Worm (Caenorhabditis elegans): ENCODE results near the gene bet-2.

The bet-2 gene

ce11 chrX:10568385-10569149 lies 506 bp upstream of the bet-2 start (continued):
- TF ChIP-seq ztf-11 (tag; optimal IDR thresholded peaks at IDR 0.05): peak; percentile 81
- peak; percentile 92 for TF ChIP-seq sem-4 (tag; optimal IDR thresholded peaks at IDR 0.05)
- TF ChIP-seq egl-27 (tag; optimal IDR thresholded peaks at IDR 0.05): peak; percentile 93
- peak; percentile 33 for TF ChIP-seq lin-39 (tag; optimal IDR thresholded peaks at IDR 0.05)
- TF ChIP-seq nhr-21 (tag; optimal IDR thresholded peaks at IDR 0.05): peak; percentile 95
- TF ChIP-seq dmd-4 (tag; optimal IDR thresholded peaks at IDR 0.05): no peak
- peak; percentile 87 for TF ChIP-seq Y55F3AM.14 (GFP tag; optimal IDR thresholded peaks at IDR 0.05)
- no peak for TF ChIP-seq nhr-12 (tag; optimal IDR thresholded peaks at IDR 0.05)
- peak; percentile 64 to 88 for TF ChIP-seq lsy-2 (tag; optimal IDR thresholded peaks at IDR 0.05)
- no peak for TF ChIP-seq nhr-23 (tag; optimal IDR thresholded peaks at IDR 0.05)
- peak; percentile 94 for TF ChIP-seq unc-55 (GFP tag; optimal IDR thresholded peaks at IDR 0.05)
- peak; percentile 88 for TF ChIP-seq mab-5 (tag; optimal IDR thresholded peaks at IDR 0.05)
- peak; percentile 96 for TF ChIP-seq sma-3 (GFP tag; optimal IDR thresholded peaks at IDR 0.05)
- TF ChIP-seq nhr-77 (tag; optimal IDR thresholded peaks at IDR 0.05): peak; percentile 28
- no peak for TF ChIP-seq elt-3 (tag; optimal IDR thresholded peaks at IDR 0.05)
- peak; percentile 41 for TF ChIP-seq ceh-82 (tag; optimal IDR thresholded peaks at IDR 0.05)
- TF ChIP-seq nhr-25 (tag; optimal IDR thresholded peaks at IDR 0.05): peak; percentile 93
- peak; percentile 96 for TF ChIP-seq crh-2 (tag; optimal IDR thresholded peaks at IDR 0.05)
- TF ChIP-seq unc-62 (GFP tag; optimal IDR thresholded peaks at IDR 0.05): peak; percentile 31
- peak; percentile 96 for TF ChIP-seq peb-1 (tag; optimal IDR thresholded peaks at IDR 0.05)
- TF ChIP-seq ceh-16 (tag; optimal IDR thresholded peaks at IDR 0.05): peak; percentile 89
- no peak for TF ChIP-seq R02D3.7 (tag; optimal IDR thresholded peaks at IDR 0.05)
- peak; percentile 8 for TF ChIP-seq mbf-1 (tag; optimal IDR thresholded peaks at IDR 0.05)
- TF ChIP-seq nhr-6 (tag; optimal IDR thresholded peaks at IDR 0.05): peak; percentile 89
- peak; percentile 100 for TF ChIP-seq F13H6.1 (tag; optimal IDR thresholded peaks at IDR 0.05)
- peak; percentile 95 for TF ChIP-seq sma-9 (GFP tag; optimal IDR thresholded peaks at IDR 0.05)
- no peak for TF ChIP-seq sma-9 (tag; optimal IDR thresholded peaks at IDR 0.05)
- peak; percentile 67 for TF ChIP-seq gmeb-1 (tag; optimal IDR thresholded peaks at IDR 0.05)

- TF ChIP-seq elt-1 (tag; optimal IDR thresholded peaks at IDR 0.05) (no peak), zag-1 (tag; optimal IDR thresholded peaks at IDR 0.05) (peak; percentile 21), elt-3 (tag; optimal IDR thresholded peaks at IDR 0.05) (no peak), nhr-237 (tag; optimal IDR thresholded peaks at IDR 0.05) (no peak), R02D3.7 (tag; optimal IDR thresholded peaks at IDR 0.05) (no peak), Y55F3AM.14 (GFP tag; optimal IDR thresholded peaks at IDR 0.05) (no peak), unc-55 (GFP tag; optimal IDR thresholded peaks at IDR 0.05) (peak; percentile 93), gmeb-1 (tag; optimal IDR thresholded peaks at IDR 0.05) (peak; percentile 22), nhr-6 (tag; optimal IDR thresholded peaks at IDR 0.05) (peak; percentile 54), mab-5 (tag; optimal IDR thresholded peaks at IDR 0.05) (no peak), aly-2 (tag; optimal IDR thresholded peaks at IDR 0.05) (no peak), nhr-21 (tag; optimal IDR thresholded peaks at IDR 0.05) (peak; percentile 38), sem-4 (tag; optimal IDR thresholded peaks at IDR 0.05) (peak; percentile 25), nhr-23 (tag; optimal IDR thresholded peaks at IDR 0.05) (no peak), skn-1 (tag; optimal IDR thresholded peaks at IDR 0.05) (no peak), lin-11 (tag; optimal IDR thresholded peaks at IDR 0.05) (no peak), dmd-4 (tag; optimal IDR thresholded peaks at IDR 0.05) (no peak), nhr-12 (tag; optimal IDR thresholded peaks at IDR 0.05) (no peak), sma-3 (GFP tag; optimal IDR thresholded peaks at IDR 0.05) (peak; percentile 54), egl-27 (tag; optimal IDR thresholded peaks at IDR 0.05) (no peak), mbf-1 (tag; optimal IDR thresholded peaks at IDR 0.05) (no peak), F13H6.1 (tag; optimal IDR thresholded peaks at IDR 0.05) (no peak), nhr-129 (tag; optimal IDR thresholded peaks at IDR 0.05) (peak; percentile 89), ztf-1 (GFP tag; conservative IDR thresholded peaks at IDR 0.05) (no peak), C34F6.9 (tag; optimal IDR thresholded peaks at IDR 0.05) (peak; percentile 92), lin-13 (GFP tag; optimal IDR thresholded peaks at IDR 0.05) (peak; percentile 16), nhr-77 (tag; optimal IDR thresholded peaks at IDR 0.05) (no peak), unc-62 (GFP tag; optimal IDR thresholded peaks at IDR 0.05) (no peak), blmp-1 (tag; optimal IDR thresholded peaks at IDR 0.05; ENCODE audit: insufficient read depth) (peak; percentile 38), ZK546.5 (tag; optimal IDR thresholded peaks at IDR 0.05) (no peak), ztf-4 (tag; optimal IDR thresholded peaks at IDR 0.05) (no peak), snpc-4 (tag; optimal IDR thresholded peaks at IDR 0.05) (peak; percentile 9), crh-2 (tag; optimal IDR thresholded peaks at IDR 0.05) (peak; percentile 77), ceh-16 (tag; optimal IDR thresholded peaks at IDR 0.05) (no peak), peb-1 (tag; optimal IDR thresholded peaks at IDR 0.05) (no peak), ama-1 (optimal IDR thresholded peaks at IDR 0.05) (no peak), fos-1 (tag; optimal IDR thresholded peaks at IDR 0.05) (peak; percentile 73), sma-9 (GFP tag; optimal IDR thresholded peaks at IDR 0.05) (peak; percentile 78), sma-9 (tag; optimal IDR thresholded peaks at IDR 0.05) (no peak), lsy-2 (tag; optimal IDR thresholded peaks at IDR 0.05) (peak; percentile 37 to 62), nhr-10 (tag; optimal IDR thresholded peaks at IDR 0.05) (no peak), ztf-11 (tag; optimal IDR thresholded peaks at IDR 0.05) (no peak), nhr-25 (tag; optimal IDR thresholded peaks at IDR 0.05) (peak; percentile 82), ceh-82 (tag; optimal IDR thresholded peaks at IDR 0.05) (peak; percentile 29), mdl-1 (tag; optimal IDR thresholded peaks at IDR 0.05) (no peak), nhr-11 (tag; optimal IDR thresholded peaks at IDR 0.05) (no peak)
These were observed 7.3 kb downstream of the bet-2 start for ce11 chrX:10576410-10576809.

All from whole organism, L2 larva.